Worm (Caenorhabditis elegans): ENCODE results near the gene maph-1.3.

- TF ChIP-seq ztf-11 (tag; optimal IDR thresholded peaks at IDR 0.05) (no peak), nhr-28 (tag; optimal IDR thresholded peaks at IDR 0.05) (no peak), nhr-12 (tag; optimal IDR thresholded peaks at IDR 0.05) (no peak), lsy-2 (tag; optimal IDR thresholded peaks at IDR 0.05) (peak; percentile 15), pha-4 (tag; optimal IDR thresholded peaks at IDR 0.05) (peak; percentile 81), mab-5 (tag; optimal IDR thresholded peaks at IDR 0.05) (no peak), nhr-76 (tag; optimal IDR thresholded peaks at IDR 0.05) (no peak), unc-62 (GFP tag; optimal IDR thresholded peaks at IDR 0.05) (peak; percentile 74), ceh-83 (GFP tag; optimal IDR thresholded peaks at IDR 0.05) (no peak), sem-2 (GFP tag; optimal IDR thresholded peaks at IDR 0.05) (no peak), mep-1 (tag; optimal IDR thresholded peaks at IDR 0.05) (peak; percentile 53), snpc-4 (tag; optimal IDR thresholded peaks at IDR 0.05) (no peak)
Measured at ce11 chrIII:3820134-3820533, 24.6 kb upstream of the maph-1.3 start.

Measured in whole organism, mixed stage, embryonic.